Fruit fly (Drosophila melanogaster) Kc167 (cell line): ENCODE results near the gene Pburs.

Source experiments
- Myc ChIP-seq: fragments of >200 bp; optimal IDR thresholded peaks from 2 replicates; lab custom pipeline; 2017; ENCODE audit warnings: missing external identifiers
- Sin3A ChIP-seq: fragments of >200 bp; optimal IDR thresholded peaks from 2 replicates; lab custom pipeline; 2018; ENCODE audit warnings: missing external identifiers
- h ChIP-seq: fragments of >200 bp; optimal IDR thresholded peaks from 3 replicates; lab custom pipeline; 2018; ENCODE audit warnings: missing external identifiers
- insv ChIP-seq: fragments of >200 bp; optimal IDR thresholded peaks from 3 replicates; lab custom pipeline; 2018; ENCODE audit warnings: missing external identifiers
- psq ChIP-seq: fragments of >200 bp; optimal IDR thresholded peaks from 2 replicates; lab custom pipeline; 2017; ENCODE audit warnings: missing external identifiers
- ttk ChIP-seq: sonication (Bioruptor generic); optimal IDR thresholded peaks from 2 replicates; lab custom pipeline; 2017; ENCODE audit warnings: missing external identifiers

DNA sequence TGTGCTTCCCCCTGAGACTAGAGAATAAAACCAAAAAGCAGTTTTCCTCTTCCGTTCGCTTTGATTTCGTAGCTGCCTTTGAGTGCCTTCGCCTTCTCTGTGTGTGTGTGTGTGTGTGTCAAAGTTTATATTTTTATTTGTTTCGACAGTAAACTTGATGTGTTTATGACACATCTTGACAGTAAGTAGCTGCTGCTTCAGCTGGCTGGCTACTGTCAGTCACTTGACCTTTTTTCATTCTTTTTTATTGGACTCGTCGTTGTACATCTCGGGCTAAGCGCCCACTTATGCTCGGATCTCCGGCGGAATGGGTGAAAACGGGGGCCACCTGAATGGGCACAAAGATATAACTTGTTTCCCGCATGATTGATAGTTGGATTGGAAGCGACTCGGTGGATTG, 39.7 kb upstream of the Pburs start:
- no peak for TF ChIP-seq Sin3A (lab: Kevin White, UChicago)
- no peak for TF ChIP-seq psq (lab: Kevin White, UChicago)
- TF ChIP-seq h (lab: Kevin White, UChicago): no peak
- no peak for TF ChIP-seq Myc (lab: Kevin White, UChicago)
- TF ChIP-seq ttk (lab: Kevin White, UChicago): no peak
- no peak for TF ChIP-seq insv
